Worm (Caenorhabditis elegans) whole organism, midembryonic: ENCODE measurements around the gene F56C3.9.

Source experiments
- flt-1 ChIP-seq: fragments of 200-800 bp; sonication (Bioruptor generic); IDR thresholded peaks from 2 replicates; pipeline ENCODE4 v1.3.6; 2022; ENCODE audit warnings: missing genetic modification characterization, missing compliant biosample characterization
- klf-2 ChIP-seq: fragments of 200-800 bp; sonication (Bioruptor generic); conservative IDR thresholded peaks from 2 replicates; pipeline ENCODE4 v1.3.6; 2022; ENCODE audit warnings: missing genetic modification reagents, missing genetic modification characterization, missing compliant biosample characterization
- ref-1 ChIP-seq: fragments of 200-800 bp; sonication (Bioruptor generic); conservative IDR thresholded peaks from 2 replicates; pipeline ENCODE4 v1.3.6; 2022; ENCODE audit warnings: missing genetic modification reagents, missing genetic modification characterization, missing compliant biosample characterization
- tab-1 ChIP-seq: fragments of 200-800 bp; sonication (Bioruptor generic); IDR thresholded peaks from 2 replicates; pipeline ENCODE4 v1.3.6; 2022; ENCODE audit warnings: missing genetic modification characterization, missing compliant biosample characterization
- ztf-29 ChIP-seq: fragments of 200-800 bp; sonication (Bioruptor generic); IDR thresholded peaks from 2 replicates; pipeline ENCODE4 v1.3.6; 2022; ENCODE audit warnings: missing genetic modification reagents, missing genetic modification characterization, missing compliant biosample characterization

DNA sequence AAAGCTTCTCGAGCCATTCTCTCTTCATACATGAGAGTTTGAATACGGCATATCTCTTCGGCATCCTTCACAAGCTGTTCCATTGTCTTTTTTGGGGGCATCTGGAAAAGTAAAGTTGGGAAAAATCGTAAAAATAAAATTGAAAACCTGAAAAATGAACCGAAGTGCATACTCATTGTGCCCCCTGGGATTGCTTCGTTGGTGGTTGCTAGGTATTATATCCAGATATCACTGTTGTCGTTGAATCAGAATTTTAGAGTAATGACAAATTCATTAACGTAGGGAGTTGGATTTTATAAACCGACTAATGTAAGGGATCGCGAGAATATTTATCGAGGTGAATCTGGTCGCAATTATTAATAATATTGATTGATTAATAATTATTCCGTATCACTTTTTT lies 12.2 kb downstream of the F56C3.9 start, which contains the start of gene F56C3.10:
- TF ChIP-seq tab-1 (GFP tag; lab: Robert Waterston, UW) (no peak), ref-1 (no peak), flt-1 (no peak), ztf-29 (GFP tag; lab: Robert Waterston, UW) (no peak), klf-2 (GFP tag; lab: Robert Waterston, UW) (no peak)
